Worm (Caenorhabditis elegans) whole organism, L4 larva: ENCODE data around the gene kin-18.

Experiments used
- ceh-82 ChIP-seq: sonication (generic microtip); optimal IDR thresholded peaks from 2 replicates; lab custom pipeline; 2017; ENCODE audit warnings: missing biosample characterization, missing genetic modification characterization
- dmd-8 ChIP-seq: fragments of 200-800 bp; sonication (Bioruptor generic); IDR thresholded peaks from 2 replicates; pipeline ENCODE4 v1.3.6; 2022; ENCODE audit warnings: missing genetic modification characterization, missing compliant biosample characterization
- dve-1 ChIP-seq: sonication (generic microtip); optimal IDR thresholded peaks from 2 replicates; lab custom pipeline; 2017; ENCODE audit warnings: antibody characterized with exemption, mild to moderate bottlenecking, missing genetic modification characterization, missing compliant biosample characterization; ENCODE audit not compliant: insufficient read depth
- hif-1 ChIP-seq, 2 experiments: sonication (generic microtip); optimal IDR thresholded peaks; 2 replicates each; lab custom pipeline; 2016 to 2017; ENCODE audit warnings: missing compliant biosample characterization in 2 of 2, missing genetic modification characterization in 2 of 2, missing genetic modification reagents in 2 of 2, missing genotype in 2 of 2, mild to moderate bottlenecking in 1 of 2
- hlh-30 ChIP-seq: sonication (generic microtip); optimal IDR thresholded peaks from 2 replicates; lab custom pipeline; 2017; ENCODE audit warnings: antibody characterized with exemption, mild to moderate bottlenecking, missing genetic modification characterization, missing compliant biosample characterization; ENCODE audit not compliant: insufficient read depth
- lin-13 ChIP-seq: fragments of 150-350 bp; optimal IDR thresholded peaks from 2 replicates; lab custom pipeline; 2014; ENCODE audit warnings: missing biosample characterization, missing genetic modification reagents, missing genetic modification characterization
- lin-29 ChIP-seq: fragments of 200-800 bp; sonication (Bioruptor generic); IDR thresholded peaks from 2 replicates; pipeline ENCODE4 v1.3.6; 2022; ENCODE audit warnings: missing genetic modification reagents, missing genetic modification characterization, missing compliant biosample characterization
- lin-39 ChIP-seq: fragments of 150-350 bp; optimal IDR thresholded peaks from 2 replicates; lab custom pipeline; 2014; ENCODE audit warnings: missing biosample characterization, missing genetic modification reagents, missing genetic modification characterization
- lir-3 ChIP-seq: sonication (generic microtip); optimal IDR thresholded peaks from 2 replicates; lab custom pipeline; 2016; ENCODE audit warnings: mild to moderate bottlenecking, missing genetic modification characterization, missing compliant biosample characterization
- mep-1 ChIP-seq: fragments of 150-350 bp; sonication (generic microtip); optimal IDR thresholded peaks from 3 replicates; lab custom pipeline; 2014; ENCODE audit warnings: missing biosample characterization, missing genetic modification characterization
- nhr-237 ChIP-seq: sonication (generic microtip); optimal IDR thresholded peaks from 2 replicates; lab custom pipeline; 2017; ENCODE audit warnings: missing biosample characterization, missing genetic modification characterization
- pqm-1 ChIP-seq: sonication (generic microtip); optimal IDR thresholded peaks from 2 replicates; lab custom pipeline; 2017; ENCODE audit warnings: missing biosample characterization, missing genetic modification characterization
- snpc-4 ChIP-seq: fragments of 150-350 bp; optimal IDR thresholded peaks from 2 replicates; lab custom pipeline; 2014; ENCODE audit warnings: missing biosample characterization, missing genetic modification characterization

- TF ChIP-seq nhr-237: no peak
- no peak for TF ChIP-seq lin-29 (GFP tag; lab: Robert Waterston, UW)
- TF ChIP-seq hlh-30 (tag; lab: Kevin White, UChicago): no peak
- TF ChIP-seq ceh-82 (tag; lab: Kevin White, UChicago): no peak
- no peak for TF ChIP-seq lir-3 (tag; lab: Kevin White, UChicago)
- TF ChIP-seq hif-1 (tag; optimal IDR thresholded peaks at IDR 0.05; lab: Kevin White, UChicago): no peak
- no peak for TF ChIP-seq dmd-8 (GFP tag; lab: Robert Waterston, UW)
- TF ChIP-seq lin-39 (tag; lab: Kevin White, UChicago): no peak
- no peak for TF ChIP-seq snpc-4 (tag; lab: Kevin White, UChicago)
- no peak for TF ChIP-seq pqm-1
- no peak for TF ChIP-seq mep-1
- no peak for TF ChIP-seq lin-13 (GFP tag; lab: Kevin White, UChicago)
- no peak for TF ChIP-seq dve-1 (tag; lab: Kevin White, UChicago)
Observed at ce11 chrIII:6085311-6085710, 33.1 kb upstream of the kin-18 start.
